Worm (Caenorhabditis elegans) whole organism, L4 larva: Measurements from ENCODE around the gene F34D10.4.

Experiments
- D1046.2 ChIP-seq: fragments of 200-800 bp; sonication (Bioruptor generic); IDR thresholded peaks from 2 replicates; pipeline ENCODE4 v1.3.6; 2022; ENCODE audit warnings: missing genetic modification characterization, missing compliant biosample characterization
- F10B5.3 ChIP-seq: sonication (generic microtip); optimal IDR thresholded peaks from 2 replicates; lab custom pipeline; 2016; ENCODE audit warnings: mild to moderate bottlenecking, missing genetic modification characterization, missing compliant biosample characterization
- F37D6.2 ChIP-seq: sonication (generic microtip); optimal IDR thresholded peaks from 2 replicates; lab custom pipeline; 2016; ENCODE audit warnings: mild to moderate bottlenecking, missing genetic modification characterization, missing compliant biosample characterization
- F44E2.7 ChIP-seq: fragments of 200-800 bp; sonication (Bioruptor generic); IDR thresholded peaks from 2 replicates; pipeline ENCODE4 v2.1.2; 2022; ENCODE audit warnings: missing genetic modification characterization, missing compliant biosample characterization
- T20F7.1 ChIP-seq: fragments of 200-800 bp; sonication (Bioruptor generic); optimal IDR thresholded peaks from 2 replicates; lab custom pipeline; 2018; ENCODE audit warnings: mild to moderate bottlenecking, missing genetic modification characterization, missing compliant biosample characterization
- aha-1 ChIP-seq: fragments of 150-350 bp; peaks from one replicate; lab custom pipeline; 2014; ENCODE audit warnings: missing biosample characterization, missing genetic modification characterization
- ama-1 ChIP-seq: fragments of 150-350 bp; optimal IDR thresholded peaks from 2 replicates; lab custom pipeline; 2014; ENCODE audit warnings: inconsistent platforms, mixed read lengths
- ceh-32 ChIP-seq: sonication (generic microtip); optimal IDR thresholded peaks from 2 replicates; lab custom pipeline; 2016; ENCODE audit warnings: mild to moderate bottlenecking, missing genetic modification characterization, missing compliant biosample characterization; ENCODE audit not compliant: poor library complexity
- cey-2 ChIP-seq: sonication (generic microtip); optimal IDR thresholded peaks from 3 replicates; lab custom pipeline; 2017; ENCODE audit warnings: missing genetic modification characterization, mild to moderate bottlenecking, missing compliant biosample characterization, antibody characterized with exemption, borderline replicate concordance; ENCODE audit not compliant: insufficient read depth
- ctbp-1 ChIP-seq: fragments of 200-800 bp; sonication (Bioruptor generic); IDR thresholded peaks from 2 replicates; pipeline ENCODE4 v1.3.6; 2022; ENCODE audit warnings: missing genetic modification reagents, missing genetic modification characterization, missing compliant biosample characterization
- daf-16 ChIP-seq, 3 experiments: sonication (generic microtip); optimal IDR thresholded peaks; 2 replicates each; lab custom pipeline; 2016 to 2017; ENCODE audit warnings: missing genetic modification characterization in 3 of 3, missing genetic modification reagents in 3 of 3, mild to moderate bottlenecking in 2 of 3, missing compliant biosample characterization in 2 of 3, missing biosample characterization in 1 of 3, moderate library complexity in 1 of 3
- daf-19 ChIP-seq: fragments of 200-800 bp; sonication (Bioruptor generic); conservative IDR thresholded peaks from 2 replicates; pipeline ENCODE4 v1.3.6; 2022; ENCODE audit warnings: missing genetic modification characterization, missing compliant biosample characterization
- daf-8 ChIP-seq: fragments of 200-800 bp; sonication (Bioruptor generic); IDR thresholded peaks from 2 replicates; pipeline ENCODE4 v1.3.6; 2022; ENCODE audit warnings: missing genetic modification characterization, missing compliant biosample characterization
- dve-1 ChIP-seq: sonication (generic microtip); optimal IDR thresholded peaks from 2 replicates; lab custom pipeline; 2017; ENCODE audit warnings: antibody characterized with exemption, mild to moderate bottlenecking, missing genetic modification characterization, missing compliant biosample characterization; ENCODE audit not compliant: insufficient read depth
- gei-8 ChIP-seq: fragments of 200-800 bp; sonication (Bioruptor generic); optimal IDR thresholded peaks from 2 replicates; lab custom pipeline; 2018; ENCODE audit warnings: mild to moderate bottlenecking, missing genetic modification characterization, missing compliant biosample characterization
- lin-13 ChIP-seq: fragments of 150-350 bp; optimal IDR thresholded peaks from 2 replicates; lab custom pipeline; 2014; ENCODE audit warnings: missing biosample characterization, missing genetic modification reagents, missing genetic modification characterization
- lin-29 ChIP-seq: fragments of 200-800 bp; sonication (Bioruptor generic); IDR thresholded peaks from 2 replicates; pipeline ENCODE4 v1.3.6; 2022; ENCODE audit warnings: missing genetic modification reagents, missing genetic modification characterization, missing compliant biosample characterization
- lin-38 ChIP-seq: fragments of 200-800 bp; sonication (Bioruptor generic); IDR thresholded peaks from 2 replicates; pipeline ENCODE4 v1.3.6; 2022; ENCODE audit warnings: missing genetic modification reagents, missing genetic modification characterization, missing compliant biosample characterization
- lin-39 ChIP-seq: fragments of 150-350 bp; optimal IDR thresholded peaks from 2 replicates; lab custom pipeline; 2014; ENCODE audit warnings: missing biosample characterization, missing genetic modification reagents, missing genetic modification characterization
- mdl-1 ChIP-seq, 2 experiments: fragments of 150-350 bp in 1 of 2; sonication (generic microtip) in 1 of 2; optimal IDR thresholded peaks; 2 replicates each; lab custom pipeline; 2014 to 2017; ENCODE audit warnings: missing biosample characterization in 2 of 2, missing genetic modification characterization in 2 of 2
- mdt-29 ChIP-seq: fragments of 200-800 bp; sonication (Bioruptor generic); IDR thresholded peaks from 2 replicates; pipeline ENCODE4 v1.3.6; 2022; ENCODE audit warnings: missing genetic modification reagents, missing genetic modification characterization, missing compliant biosample characterization
- mxl-3 ChIP-seq: fragments of 200-800 bp; sonication (Bioruptor generic); optimal IDR thresholded peaks from 2 replicates; lab custom pipeline; 2018; ENCODE audit warnings: mild to moderate bottlenecking, missing genetic modification characterization, missing compliant biosample characterization
- nhr-11 ChIP-seq: fragments of 150-350 bp; optimal IDR thresholded peaks from 2 replicates; lab custom pipeline; 2014; ENCODE audit warnings: missing biosample characterization, missing genetic modification characterization
- nhr-111 ChIP-seq: fragments of 200-800 bp; sonication (Bioruptor generic); optimal IDR thresholded peaks from 2 replicates; lab custom pipeline; 2018; ENCODE audit warnings: mild to moderate bottlenecking, missing genetic modification characterization, missing compliant biosample characterization
- nhr-25 ChIP-seq: sonication (generic microtip); optimal IDR thresholded peaks from 2 replicates; lab custom pipeline; 2017; ENCODE audit warnings: missing genetic modification characterization, mild to moderate bottlenecking, missing compliant biosample characterization, antibody characterized with exemption, moderate library complexity, borderline replicate concordance; ENCODE audit not compliant: insufficient read depth
- nhr-42 ChIP-seq: fragments of 200-800 bp; sonication (Bioruptor generic); IDR thresholded peaks from 2 replicates; pipeline ENCODE4 v1.3.6; 2022; ENCODE audit warnings: missing genetic modification characterization, missing compliant biosample characterization
- nhr-76 ChIP-seq: fragments of 150-350 bp; optimal IDR thresholded peaks from 2 replicates; lab custom pipeline; 2014; ENCODE audit warnings: missing biosample characterization, missing genetic modification characterization
- pha-4 ChIP-seq, 2 experiments: fragments of 150-350 bp in 1 of 2; fragments of 200-800 bp in 1 of 2; sonication (Bioruptor generic) in 1 of 2; IDR thresholded peaks in 1 of 2; optimal IDR thresholded peaks in 1 of 2; 2 replicates each; pipeline versions ENCODE4 v1.3.6 to Lab custom; 2014 to 2022; ENCODE audit warnings: missing genetic modification characterization in 2 of 2, missing genetic modification reagents in 2 of 2, missing biosample characterization in 1 of 2, missing compliant biosample characterization in 1 of 2
- pqm-1 ChIP-seq: sonication (generic microtip); optimal IDR thresholded peaks from 2 replicates; lab custom pipeline; 2017; ENCODE audit warnings: missing biosample characterization, missing genetic modification characterization
- saeg-2 ChIP-seq: fragments of 200-800 bp; sonication (Bioruptor generic); IDR thresholded peaks from 2 replicates; pipeline ENCODE4 v1.3.6; 2022; ENCODE audit warnings: missing genetic modification reagents, missing genetic modification characterization, missing compliant biosample characterization
- sdz-12 ChIP-seq: fragments of 200-800 bp; sonication (Bioruptor generic); optimal IDR thresholded peaks from 2 replicates; lab custom pipeline; 2018; ENCODE audit warnings: mild to moderate bottlenecking, missing genetic modification characterization, missing compliant biosample characterization
- snpc-1.2 ChIP-seq: fragments of 200-800 bp; sonication (Bioruptor generic); IDR thresholded peaks from 2 replicates; pipeline ENCODE4 v1.3.6; 2022; ENCODE audit warnings: missing genetic modification reagents, missing genetic modification characterization, missing compliant biosample characterization
- spr-1 ChIP-seq: sonication (generic microtip); optimal IDR thresholded peaks from 2 replicates; lab custom pipeline; 2016; ENCODE audit warnings: mild to moderate bottlenecking, missing genetic modification characterization, missing compliant biosample characterization
- unc-130 ChIP-seq: sonication (generic microtip); optimal IDR thresholded peaks from 2 replicates; lab custom pipeline; 2016; ENCODE audit warnings: missing genetic modification reagents, missing genetic modification characterization, missing compliant biosample characterization
- unc-39 ChIP-seq: sonication (generic microtip); optimal IDR thresholded peaks from 2 replicates; lab custom pipeline; 2017; ENCODE audit warnings: missing biosample characterization, missing genetic modification characterization
- zag-1 ChIP-seq: fragments of 150-350 bp; optimal IDR thresholded peaks from 2 replicates; lab custom pipeline; 2014; ENCODE audit warnings: missing biosample characterization, missing genetic modification characterization
- ztf-11 ChIP-seq: fragments of 150-350 bp; optimal IDR thresholded peaks from 2 replicates; lab custom pipeline; 2014; ENCODE audit warnings: missing biosample characterization, missing genetic modification characterization

Gene F34D10.4

ce11 chrIII:3786427-3786935, 50.1 kb downstream of the F34D10.4 start, which contains the start of gene acy-3 (continued):
- no peak for TF ChIP-seq daf-8
- peak in 1 of 2 experiments; percentile 57 for TF ChIP-seq daf-16 (GFP tag; optimal IDR thresholded peaks at IDR 0.05; lab: Kevin White, UChicago)
- TF ChIP-seq daf-16 (tag; optimal IDR thresholded peaks at IDR 0.05; lab: Kevin White, UChicago): peak; percentile 32
- TF ChIP-seq dve-1 (tag; lab: Kevin White, UChicago): peak; percentile 67
- TF ChIP-seq lin-39 (tag; lab: Kevin White, UChicago): no peak
- no peak for TF ChIP-seq lin-29
- TF ChIP-seq lin-13: peak; percentile 0
- no peak for TF ChIP-seq ama-1 (lab: Kevin White, UChicago)
- TF ChIP-seq aha-1: peak; percentile 17
- TF ChIP-seq unc-130 (GFP tag; lab: Kevin White, UChicago): no peak
- TF ChIP-seq nhr-111 (GFP tag; lab: Kevin White, UChicago): no peak
- TF ChIP-seq mxl-3 (GFP tag; lab: Kevin White, UChicago): peak; percentile 75
- TF ChIP-seq sdz-12 (GFP tag; lab: Kevin White, UChicago): no peak
- no peak for TF ChIP-seq saeg-2 (GFP tag; lab: Robert Waterston, UW)
- no peak for TF ChIP-seq F37D6.2
- TF ChIP-seq ztf-11 (tag; lab: Kevin White, UChicago): no peak
- no peak for TF ChIP-seq F44E2.7
- TF ChIP-seq nhr-25 (tag; lab: Kevin White, UChicago): no peak
- no peak for TF ChIP-seq unc-39
- TF ChIP-seq D1046.2 (GFP tag; lab: Robert Waterston, UW): no peak
- no peak for TF ChIP-seq gei-8 (GFP tag; lab: Kevin White, UChicago)
- peak; percentile 78 for TF ChIP-seq mdl-1 (tag; optimal IDR thresholded peaks at IDR 0.05; lab: Kevin White, UChicago)
- no peak for TF ChIP-seq pha-4 (GFP tag; IDR thresholded peaks at IDR 0.05; lab: Robert Waterston, UW)
- no peak for TF ChIP-seq pha-4 (tag; optimal IDR thresholded peaks at IDR 0.05; lab: Kevin White, UChicago)
- no peak for TF ChIP-seq snpc-1.2
- TF ChIP-seq mdt-29: no peak
- TF ChIP-seq daf-19 (GFP tag; lab: Robert Waterston, UW): no peak
- no peak for TF ChIP-seq nhr-76 (tag; lab: Kevin White, UChicago)
- TF ChIP-seq T20F7.1: no peak
- peak; percentile 11 for TF ChIP-seq pqm-1 (tag; lab: Kevin White, UChicago)
- TF ChIP-seq zag-1 (tag; lab: Kevin White, UChicago): no peak
- TF ChIP-seq nhr-11 (tag; lab: Kevin White, UChicago): peak; percentile 56
- no peak for TF ChIP-seq cey-2 (tag; lab: Kevin White, UChicago)
- no peak for TF ChIP-seq ceh-32
- TF ChIP-seq nhr-42 (GFP tag; lab: Robert Waterston, UW): no peak
- no peak for TF ChIP-seq lin-38 (GFP tag; lab: Robert Waterston, UW)
- no peak for TF ChIP-seq ctbp-1 (GFP tag; lab: Robert Waterston, UW)
- TF ChIP-seq spr-1 (tag; lab: Kevin White, UChicago): peak; percentile 6
- TF ChIP-seq F10B5.3 (tag; lab: Kevin White, UChicago): no peak
